Worm (Caenorhabditis elegans): ENCODE results near the gene glrx-5.
"Not testable (repeated sequence)": the region's sequence is repeated elsewhere in the genome, so short reads cannot be mapped to it uniquely, and the experiment has no call there.

ce11 chrIII:12386597-12386996 is 12.9 kb upstream of the glrx-5 start, which contains the start of gene Y49E10.30:
- TF ChIP-seq mep-1 (tag; optimal IDR thresholded peaks at IDR 0.05); blmp-1 (tag; optimal IDR thresholded peaks at IDR 0.05); lsy-2 (tag; optimal IDR thresholded peaks at IDR 0.05); nhr-76 (tag; optimal IDR thresholded peaks at IDR 0.05); ceh-83 (GFP tag; optimal IDR thresholded peaks at IDR 0.05); nhr-28 (tag; optimal IDR thresholded peaks at IDR 0.05); mls-2 (tag; optimal IDR thresholded peaks at IDR 0.05); nhr-237 (tag; optimal IDR thresholded peaks at IDR 0.05); pha-4 (tag; optimal IDR thresholded peaks at IDR 0.05); elt-3 (tag; optimal IDR thresholded peaks at IDR 0.05); unc-62 (GFP tag; optimal IDR thresholded peaks at IDR 0.05); snpc-4 (tag; optimal IDR thresholded peaks at IDR 0.05): not testable (repeated sequence)
